Worm (Caenorhabditis elegans) whole organism, L3 larva: ENCODE data around the gene T10G3.4.

Source experiments
- ZK546.5 ChIP-seq: sonication (generic microtip); optimal IDR thresholded peaks from 2 replicates; lab custom pipeline; 2017; ENCODE audit warnings: missing biosample characterization, missing genetic modification characterization
- ama-1 ChIP-seq: fragments of 150-350 bp; optimal IDR thresholded peaks from 2 replicates; lab custom pipeline; 2018
- ceh-28 ChIP-seq: fragments of 150-350 bp; optimal IDR thresholded peaks from 2 replicates; lab custom pipeline; 2014; ENCODE audit warnings: missing biosample characterization, missing genetic modification reagents, missing genetic modification characterization
- fos-1 ChIP-seq: fragments of 150-350 bp; optimal IDR thresholded peaks from 2 replicates; lab custom pipeline; 2014; ENCODE audit warnings: missing biosample characterization, missing genetic modification characterization
- nhr-23 ChIP-seq: fragments of 150-350 bp; optimal IDR thresholded peaks from 2 replicates; lab custom pipeline; 2014; ENCODE audit warnings: missing biosample characterization, missing genetic modification reagents, missing genetic modification characterization
- nhr-43 ChIP-seq: sonication (generic microtip); optimal IDR thresholded peaks from 2 replicates; lab custom pipeline; 2016; ENCODE audit warnings: mild to moderate bottlenecking, missing genetic modification characterization, missing compliant biosample characterization; ENCODE audit not compliant: poor library complexity, severe bottlenecking
- nhr-77 ChIP-seq: fragments of 150-350 bp; optimal IDR thresholded peaks from 2 replicates; lab custom pipeline; 2014; ENCODE audit warnings: missing biosample characterization, missing genetic modification characterization
- sea-2 ChIP-seq: fragments of 150-350 bp; sonication (generic microtip); optimal IDR thresholded peaks from 4 replicates; lab custom pipeline; 2014; ENCODE audit warnings: missing biosample characterization, missing genetic modification reagents, missing genetic modification characterization
- snpc-4 ChIP-seq: fragments of 150-350 bp; optimal IDR thresholded peaks from 2 replicates; lab custom pipeline; 2014; ENCODE audit warnings: missing biosample characterization, missing genetic modification characterization

ce11 chrV:13437473-13438074, 46.7 kb downstream of the T10G3.4 start, which contains the start of gene mes-4:
- TF ChIP-seq ceh-28 (tag; lab: Kevin White, UChicago): no peak
- no peak for TF ChIP-seq nhr-77 (tag; lab: Kevin White, UChicago)
- no peak for TF ChIP-seq sea-2 (GFP tag; lab: Kevin White, UChicago)
- TF ChIP-seq ama-1: no peak
- TF ChIP-seq ZK546.5 (tag; lab: Kevin White, UChicago): no peak
- TF ChIP-seq nhr-23 (tag; lab: Kevin White, UChicago): no peak
- TF ChIP-seq snpc-4 (tag; lab: Kevin White, UChicago): no peak
- TF ChIP-seq fos-1: no peak
- no peak for TF ChIP-seq nhr-43 (tag; lab: Kevin White, UChicago)
